Worm (Caenorhabditis elegans) whole organism, young adult: ENCODE data around the gene F49F1.9.

Experiments
- B0261.1 ChIP-seq: sonication (generic microtip); optimal IDR thresholded peaks from 2 replicates; lab custom pipeline; 2016; ENCODE audit warnings: mild to moderate bottlenecking, missing genetic modification characterization, moderate library complexity, missing compliant biosample characterization
- F37B4.10 ChIP-seq: fragments of 200-800 bp; sonication (Bioruptor generic); IDR thresholded peaks from 2 replicates; pipeline ENCODE4 v1.3.6; 2022; ENCODE audit warnings: missing genetic modification characterization, missing compliant biosample characterization
- K12H6.12 ChIP-seq: fragments of 200-800 bp; sonication (Bioruptor generic); optimal IDR thresholded peaks from 2 replicates; lab custom pipeline; 2018; ENCODE audit warnings: mild to moderate bottlenecking, missing genetic modification characterization, missing compliant biosample characterization
- dpl-1 ChIP-seq: fragments of 150-350 bp; optimal IDR thresholded peaks from 2 replicates; lab custom pipeline; 2014; ENCODE audit warnings: missing biosample characterization, missing genetic modification reagents, missing genetic modification characterization
- hmg-20 ChIP-seq: fragments of 200-800 bp; sonication (Bioruptor generic); IDR thresholded peaks from 2 replicates; pipeline ENCODE4 v1.3.6; 2022; ENCODE audit warnings: missing genetic modification reagents, missing genetic modification characterization, missing compliant biosample characterization
- madf-6 ChIP-seq: fragments of 200-800 bp; sonication (Bioruptor generic); IDR thresholded peaks from 2 replicates; pipeline ENCODE4 v1.3.6; 2022; ENCODE audit warnings: missing genetic modification reagents, missing genetic modification characterization, missing compliant biosample characterization
- mes-4 ChIP-seq: sonication (generic microtip); optimal IDR thresholded peaks from 2 replicates; lab custom pipeline; 2016; ENCODE audit warnings: missing genotype, missing genetic modification characterization, missing compliant biosample characterization
- nfya-1 ChIP-seq: sonication (generic microtip); optimal IDR thresholded peaks from 2 replicates; lab custom pipeline; 2017; ENCODE audit warnings: antibody characterized with exemption, missing compliant biosample characterization, missing genetic modification characterization, borderline replicate concordance; ENCODE audit not compliant: insufficient read depth
- ztf-28 ChIP-seq: fragments of 200-800 bp; sonication (Bioruptor generic); IDR thresholded peaks from 2 replicates; pipeline ENCODE4 v1.3.6; 2022; ENCODE audit warnings: missing genetic modification reagents, missing genetic modification characterization, missing compliant biosample characterization

DNA sequence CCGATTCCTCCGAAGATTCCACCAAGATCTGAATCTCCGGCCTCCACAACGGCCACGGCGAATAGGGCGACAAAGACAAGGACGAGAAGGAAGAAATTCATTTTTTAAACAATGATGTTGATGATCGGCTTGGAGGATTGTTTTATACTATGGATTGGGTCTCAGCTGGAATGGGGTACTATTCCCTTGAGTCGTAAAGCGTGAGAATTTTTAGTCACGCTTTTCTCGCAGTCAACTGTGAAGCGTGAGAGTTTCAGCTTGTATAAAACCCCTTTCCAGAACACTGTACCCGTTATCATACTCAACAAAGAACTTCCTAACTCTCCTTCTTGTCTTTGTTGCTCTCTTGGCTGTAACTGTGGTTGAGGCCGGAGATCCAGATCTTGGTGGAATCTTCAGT lies 22.8 kb downstream of the F49F1.9 start, which contains the start of gene F49F1.15:
- TF ChIP-seq madf-6 (GFP tag; lab: Robert Waterston, UW): no peak
- no peak for TF ChIP-seq F37B4.10
- TF ChIP-seq hmg-20 (GFP tag; lab: Robert Waterston, UW): no peak
- no peak for TF ChIP-seq mes-4 (tag; lab: Kevin White, UChicago)
- TF ChIP-seq dpl-1: no peak
- no peak for TF ChIP-seq B0261.1 (tag; lab: Kevin White, UChicago)
- no peak for TF ChIP-seq nfya-1
- TF ChIP-seq K12H6.12 (tag; lab: Kevin White, UChicago): no peak
- TF ChIP-seq ztf-28 (GFP tag; lab: Robert Waterston, UW): no peak
